Worm (Caenorhabditis elegans) whole organism, L1 larva: ENCODE results near the gene ZK616.3.

ENCODE experiments used
- jun-1 ChIP-seq: fragments of 150-350 bp; optimal IDR thresholded peaks from 2 replicates; lab custom pipeline; 2014; ENCODE audit warnings: missing biosample characterization, missing genetic modification reagents, missing genetic modification characterization
- lsy-2 ChIP-seq, 2 experiments: fragments of 150-350 bp; optimal IDR thresholded peaks; 2 replicates each; lab custom pipeline; 2014; ENCODE audit warnings: missing biosample characterization in 2 of 2, missing genetic modification characterization in 2 of 2
- nhr-76 ChIP-seq: sonication (generic microtip); optimal IDR thresholded peaks from 2 replicates; lab custom pipeline; 2017; ENCODE audit warnings: missing biosample characterization, missing genetic modification characterization
- pqm-1 ChIP-seq: sonication (generic microtip); optimal IDR thresholded peaks from 3 replicates; lab custom pipeline; 2017; ENCODE audit warnings: missing biosample characterization, missing genetic modification characterization
- ztf-11 ChIP-seq, 2 experiments: sonication (generic microtip); optimal IDR thresholded peaks; 2 replicates each; lab custom pipeline; 2016 to 2017; ENCODE audit warnings: missing genetic modification characterization in 2 of 2, missing biosample characterization in 1 of 2, missing compliant biosample characterization in 1 of 2

- no peak for TF ChIP-seq pqm-1 (tag; lab: Kevin White, UChicago)
- TF ChIP-seq jun-1 (tag; lab: Kevin White, UChicago) = no peak
- no peak for TF ChIP-seq nhr-76 (tag; lab: Kevin White, UChicago)
- no peak for TF ChIP-seq lsy-2 (tag; optimal IDR thresholded peaks at IDR 0.05; lab: Kevin White, UChicago)
- TF ChIP-seq ztf-11 (tag; optimal IDR thresholded peaks at IDR 0.05; lab: Kevin White, UChicago) = no peak
These were observed 3.7 kb downstream of the ZK616.3 start, which contains the start of gene ZK616.1 for ce11 chrIV:5400609-5401008.
